Fruit fly (Drosophila melanogaster) whole organism, wandering third instar larva: ENCODE data around the gene CG4133.

Experiments
- CG32264 ChIP-seq: fragments of 200-800 bp; sonication (Bioruptor generic); optimal IDR thresholded peaks from 2 replicates; lab custom pipeline; 2016; ENCODE audit warnings: missing biosample characterization, missing genetic modification characterization
- CG9705 ChIP-seq: fragments of 200-800 bp; sonication (Bioruptor generic); optimal IDR thresholded peaks from 2 replicates; lab custom pipeline; 2018; ENCODE audit warnings: missing biosample characterization, mild to moderate bottlenecking, missing genetic modification characterization
- CrebA ChIP-seq: fragments of 200-800 bp; sonication (Bioruptor generic); optimal IDR thresholded peaks from 2 replicates; lab custom pipeline; 2016; ENCODE audit warnings: missing biosample characterization, mild to moderate bottlenecking, missing genetic modification characterization, borderline replicate concordance
- Dfd ChIP-seq: fragments of >200 bp; optimal IDR thresholded peaks from 2 replicates; lab custom pipeline; 2017; ENCODE audit warnings: missing biosample characterization, missing genetic modification characterization
- Dif ChIP-seq: fragments of 200-275, 200-300 bp; sonication (Bioruptor generic); optimal IDR thresholded peaks from 2 replicates; lab custom pipeline; 2018; ENCODE audit warnings: missing biosample characterization, missing genetic modification characterization; ENCODE audit not compliant: partially characterized antibody
- GATAd ChIP-seq: sonication (Bioruptor generic); optimal IDR thresholded peaks from 2 replicates; lab custom pipeline; 2016; ENCODE audit warnings: missing biosample characterization, missing genetic modification characterization
- HLH106 ChIP-seq: fragments of 200-800 bp; optimal IDR thresholded peaks from 3 replicates; lab custom pipeline; 2019; ENCODE audit warnings: missing biosample characterization, mild to moderate bottlenecking, missing genetic modification characterization, moderate library complexity
- Hnf4 ChIP-seq: fragments of 200-800 bp; sonication (Bioruptor generic); optimal IDR thresholded peaks from 2 replicates; lab custom pipeline; 2016; ENCODE audit warnings: missing biosample characterization, mild to moderate bottlenecking, missing genetic modification characterization
- Hr78 ChIP-seq: fragments of >200 bp; optimal IDR thresholded peaks from 2 replicates; lab custom pipeline; 2017; ENCODE audit warnings: missing biosample characterization, missing genetic modification characterization
- Hr83 ChIP-seq: fragments of 200-300 bp; sonication (Bioruptor generic); optimal IDR thresholded peaks from 2 replicates; lab custom pipeline; 2016; ENCODE audit warnings: missing biosample characterization, mild to moderate bottlenecking, missing genetic modification characterization, moderate library complexity; ENCODE audit not compliant: poor library complexity, severe bottlenecking
- Jra ChIP-seq: sonication (Bioruptor generic); optimal IDR thresholded peaks from 2 replicates; lab custom pipeline; 2016; ENCODE audit warnings: missing biosample characterization, missing genetic modification characterization
- Mio ChIP-seq: sonication (Bioruptor generic); optimal IDR thresholded peaks from 2 replicates; lab custom pipeline; 2016; ENCODE audit warnings: missing biosample characterization, missing genetic modification characterization
- Myc ChIP-seq: fragments of >200 bp; optimal IDR thresholded peaks from 2 replicates; lab custom pipeline; 2017
- N ChIP-seq: fragments of >200 bp; optimal IDR thresholded peaks from 2 replicates; lab custom pipeline; 2018; ENCODE audit warnings: missing biosample characterization, missing external identifiers, missing genetic modification characterization
- OdsH ChIP-seq: fragments of 200-800 bp; sonication (Bioruptor generic); optimal IDR thresholded peaks from 2 replicates; lab custom pipeline; 2016; ENCODE audit warnings: missing biosample characterization, mild to moderate bottlenecking, missing genetic modification characterization
- Rel ChIP-seq, 2 experiments: fragments of 200-800 bp; sonication (Bioruptor generic) in 1 of 2; optimal IDR thresholded peaks; 2 replicates in 1 of 2; 3 replicates in 1 of 2; lab custom pipeline; 2016 to 2019; ENCODE audit warnings: mild to moderate bottlenecking in 2 of 2, missing biosample characterization in 2 of 2, missing genetic modification characterization in 2 of 2, moderate library complexity in 1 of 2
- Sp1 ChIP-seq: fragments of 200-800 bp; sonication (Bioruptor generic); optimal IDR thresholded peaks from 3 replicates; lab custom pipeline; 2019; ENCODE audit warnings: missing biosample characterization, mild to moderate bottlenecking, missing genetic modification characterization, moderate library complexity
- Vsx2 ChIP-seq: fragments of 200-300, 225-300 bp; sonication (Bioruptor generic); optimal IDR thresholded peaks from 2 replicates; lab custom pipeline; 2018; ENCODE audit warnings: missing biosample characterization, missing genetic modification characterization; ENCODE audit not compliant: partially characterized antibody
- br ChIP-seq: fragments of 200-800 bp; sonication (Bioruptor generic); optimal IDR thresholded peaks from 2 replicates; lab custom pipeline; 2016; ENCODE audit warnings: missing biosample characterization, missing genetic modification characterization
- brk ChIP-seq: fragments of 200-800 bp; sonication (Bioruptor generic); optimal IDR thresholded peaks from 2 replicates; lab custom pipeline; 2016; ENCODE audit warnings: missing biosample characterization, mild to moderate bottlenecking, missing genetic modification characterization
- dl ChIP-seq, 2 experiments: fragments of 175-275, 200-275 bp in 1 of 2; fragments of 200-275 bp in 1 of 2; sonication (Bioruptor generic); optimal IDR thresholded peaks; lab custom pipeline; 2018; ENCODE audit warnings: mild to moderate bottlenecking in 2 of 2, missing biosample characterization in 2 of 2, missing genetic modification characterization in 2 of 2, moderate library complexity in 2 of 2; ENCODE audit not compliant: partially characterized antibody in 2 of 2, insufficient read depth in 1 of 2
- dmrt93B ChIP-seq: fragments of 200-800 bp; sonication (Bioruptor generic); optimal IDR thresholded peaks from 2 replicates; lab custom pipeline; 2018; ENCODE audit warnings: missing biosample characterization, mild to moderate bottlenecking, missing genetic modification characterization
- dsf ChIP-seq: sonication (Bioruptor generic); optimal IDR thresholded peaks from 2 replicates; lab custom pipeline; 2016; ENCODE audit warnings: missing biosample characterization, missing genetic modification characterization, borderline replicate concordance
- ey ChIP-seq: fragments of 200-800 bp; sonication (Bioruptor generic); optimal IDR thresholded peaks from 2 replicates; lab custom pipeline; 2016; ENCODE audit warnings: missing biosample characterization, missing genetic modification characterization
- foxo ChIP-seq, 2 experiments: fragments of 200-800 bp; sonication (Bioruptor generic); optimal IDR thresholded peaks; 2 replicates in 1 of 2; 3 replicates in 1 of 2; lab custom pipeline; 2016 to 2017; ENCODE audit warnings: missing biosample characterization in 2 of 2, missing genetic modification characterization in 2 of 2
- fru ChIP-seq: fragments of 200-800 bp; sonication (Bioruptor generic); optimal IDR thresholded peaks from 3 replicates; lab custom pipeline; 2016; ENCODE audit warnings: missing biosample characterization, mild to moderate bottlenecking, missing genetic modification characterization
- h ChIP-seq: fragments of 200-800 bp; sonication (Bioruptor generic); optimal IDR thresholded peaks from 3 replicates; lab custom pipeline; 2016; ENCODE audit warnings: missing biosample characterization, mild to moderate bottlenecking, missing genetic modification characterization
- lola ChIP-seq: fragments of >200 bp; optimal IDR thresholded peaks from 2 replicates; lab custom pipeline; 2017; ENCODE audit warnings: missing biosample characterization, missing genetic modification characterization
- psq ChIP-seq: fragments of 200-800 bp; sonication (Bioruptor generic); optimal IDR thresholded peaks from 3 replicates; lab custom pipeline; 2017; ENCODE audit warnings: missing biosample characterization, mild to moderate bottlenecking, missing genetic modification characterization, moderate library complexity
- rgr ChIP-seq: fragments of 200-800 bp; sonication (Bioruptor generic); optimal IDR thresholded peaks from 3 replicates; lab custom pipeline; 2016; ENCODE audit warnings: missing biosample characterization, mild to moderate bottlenecking, missing genetic modification characterization
- sage ChIP-seq: fragments of 200-800 bp; sonication (Bioruptor generic); optimal IDR thresholded peaks from 2 replicates; lab custom pipeline; 2016; ENCODE audit warnings: missing biosample characterization, mild to moderate bottlenecking, missing genetic modification characterization
- sv ChIP-seq: fragments of 200-800 bp; sonication (Bioruptor generic); optimal IDR thresholded peaks from 3 replicates; lab custom pipeline; 2016; ENCODE audit warnings: missing biosample characterization, missing genetic modification characterization
- usp ChIP-seq: fragments of >200 bp; optimal IDR thresholded peaks from 2 replicates; lab custom pipeline; 2017; ENCODE audit warnings: missing biosample characterization, missing genetic modification characterization
- woc ChIP-seq: sonication (Bioruptor generic); optimal IDR thresholded peaks from 2 replicates; lab custom pipeline; 2016; ENCODE audit warnings: missing biosample characterization, mild to moderate bottlenecking, missing genetic modification characterization

Gene CG4133

DNA sequence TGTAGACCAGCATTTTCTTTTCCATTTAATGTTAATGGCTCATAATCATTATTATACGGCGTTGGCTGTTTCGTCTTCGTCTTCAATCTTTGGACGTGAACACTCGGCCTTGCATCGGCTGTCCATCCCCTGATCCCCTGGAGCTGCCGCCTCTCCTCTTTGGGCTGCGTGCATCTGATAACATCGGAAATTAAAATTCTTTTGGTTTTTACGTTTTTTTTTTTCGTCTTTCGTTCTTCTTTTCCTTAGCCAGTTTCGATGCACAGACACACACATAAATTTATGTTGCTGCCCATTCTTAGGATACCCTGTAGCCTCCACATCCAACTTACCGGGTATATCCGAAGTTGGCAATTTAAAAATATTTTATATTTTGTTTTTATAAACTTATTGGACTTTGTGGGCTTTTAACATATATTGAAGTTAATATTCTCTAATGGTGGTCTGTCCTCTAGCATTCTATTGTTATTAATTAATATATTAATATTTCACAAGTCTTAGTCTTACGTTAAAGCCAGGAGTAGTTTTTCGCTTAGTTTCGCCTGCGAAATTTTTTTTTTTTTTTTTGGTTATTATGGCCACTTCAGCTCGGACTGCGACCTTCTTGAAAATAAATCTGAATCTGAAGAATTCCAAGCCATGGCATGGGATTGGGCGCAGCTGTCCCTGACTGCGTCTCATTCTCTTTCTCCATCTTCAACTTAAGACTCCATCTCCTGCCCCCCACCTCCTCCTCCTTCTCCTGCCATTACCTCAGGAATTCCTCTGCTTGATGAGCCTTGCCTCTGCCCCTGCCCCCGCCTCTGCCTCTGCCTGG, 14.5 kb upstream of the CG4133 start (continued):
- TF ChIP-seq Dif (GFP tag; lab: Kevin White, UChicago) = no peak

- no peak for TF ChIP-seq OdsH
- no peak for TF ChIP-seq Hr83 (GFP tag; lab: Kevin White, UChicago)
- no peak for TF ChIP-seq rgr (GFP tag; lab: Kevin White, UChicago)
- no peak for TF ChIP-seq Myc (lab: Kevin White, UChicago)
- TF ChIP-seq Sp1 (GFP tag; lab: Kevin White, UChicago) = no peak
- no peak for TF ChIP-seq GATAd (GFP tag; lab: Kevin White, UChicago)
- TF ChIP-seq h (GFP tag; lab: Kevin White, UChicago) = no peak
- TF ChIP-seq HLH106 (tag; lab: Kevin White, UChicago) = no peak
- no peak for TF ChIP-seq sage (GFP tag; lab: Kevin White, UChicago)
These were observed 13.9 kb upstream of the CG4133 start for dm6 chr2L:441455-441730.

- peak; percentile 4 for TF ChIP-seq Vsx2 (GFP tag; lab: Kevin White, UChicago)
- TF ChIP-seq rgr (GFP tag; lab: Kevin White, UChicago) = peak; percentile 94
- TF ChIP-seq foxo (GFP tag; optimal IDR thresholded peaks at IDR 0.05; lab: Kevin White, UChicago) = peak; percentile 63 to 97
- no peak for TF ChIP-seq Dfd (GFP tag; lab: Kevin White, UChicago)
- peak; percentile 80 for TF ChIP-seq dsf (GFP tag; lab: Kevin White, UChicago)
- TF ChIP-seq N (GFP tag; lab: Kevin White, UChicago) = no peak
- TF ChIP-seq HLH106 (tag; lab: Kevin White, UChicago) = peak; percentile 94
- peak; percentile 90 for TF ChIP-seq dmrt93B (GFP tag; lab: Kevin White, UChicago)
- TF ChIP-seq Sp1 (GFP tag; lab: Kevin White, UChicago) = peak; percentile 94
- TF ChIP-seq Rel (GFP tag; optimal IDR thresholded peaks at IDR 0.05; lab: Kevin White, UChicago) = peak; percentile 92
- TF ChIP-seq Rel (tag; optimal IDR thresholded peaks at IDR 0.05; lab: Kevin White, UChicago) = peak; percentile 61
- no peak for TF ChIP-seq Hr78 (GFP tag; lab: Kevin White, UChicago)
- TF ChIP-seq OdsH = peak; percentile 95
- TF ChIP-seq dl (GFP tag; optimal IDR thresholded peaks at IDR 0.05; lab: Kevin White, UChicago; ENCODE audit: insufficient read depth in 1 of 2, partially characterized antibody in 2 of 2) = peak in 1 of 2 experiments; percentile 10
- peak; percentile 86 for TF ChIP-seq Jra (GFP tag; lab: Kevin White, UChicago)
- no peak for TF ChIP-seq Myc (lab: Kevin White, UChicago)
- no peak for TF ChIP-seq CrebA (GFP tag; lab: Kevin White, UChicago)
- peak; percentile 48 for TF ChIP-seq sv (GFP tag; lab: Kevin White, UChicago)
- TF ChIP-seq h (GFP tag; lab: Kevin White, UChicago) = peak; percentile 96
- no peak for TF ChIP-seq brk (GFP tag; lab: Kevin White, UChicago)
- no peak for TF ChIP-seq Dif (GFP tag; lab: Kevin White, UChicago)
- TF ChIP-seq Mio (GFP tag; lab: Kevin White, UChicago) = peak; percentile 67
- TF ChIP-seq br (GFP tag; lab: Kevin White, UChicago) = peak; percentile 96
- peak; percentile 93 for TF ChIP-seq Hnf4
- no peak for TF ChIP-seq lola (GFP tag; lab: Kevin White, UChicago)
- TF ChIP-seq fru (GFP tag; lab: Kevin White, UChicago) = peak; percentile 97
- TF ChIP-seq CG32264 (GFP tag; lab: Kevin White, UChicago) = peak; percentile 91
- peak; percentile 96 for TF ChIP-seq ey (GFP tag; lab: Kevin White, UChicago)
- peak; percentile 76 for TF ChIP-seq CG9705
- peak; percentile 96 for TF ChIP-seq sage (GFP tag; lab: Kevin White, UChicago)
- peak; percentile 82 for TF ChIP-seq Hr83 (GFP tag; lab: Kevin White, UChicago)
- no peak for TF ChIP-seq GATAd (GFP tag; lab: Kevin White, UChicago)
- TF ChIP-seq woc (GFP tag; lab: Kevin White, UChicago) = peak; percentile 97
- no peak for TF ChIP-seq usp (GFP tag; lab: Kevin White, UChicago)
- TF ChIP-seq psq = peak; percentile 91
These were observed 13.2 kb upstream of the CG4133 start for dm6 chr2L:441927-442691.
